Fruit fly (Drosophila melanogaster) whole organism, embryonic: ENCODE results near the gene Gr97a.

Source experiments
- Adf1 ChIP-seq: fragments of 200-800 bp; sonication (Bioruptor generic); IDR thresholded peaks from 2 replicates; pipeline ENCODE4 v1.3.6; 2022; ENCODE audit warnings: missing biosample characterization, missing genetic modification characterization
- CG11695 ChIP-seq: fragments of 200-800 bp; sonication (Bioruptor generic); IDR thresholded peaks from 3 replicates; pipeline ENCODE4 v1.3.6; 2022; ENCODE audit warnings: missing biosample characterization, missing genetic modification characterization
- CG12942 ChIP-seq: fragments of 200-800 bp; sonication (Bioruptor generic); optimal IDR thresholded peaks from 3 replicates; lab custom pipeline; 2016; ENCODE audit warnings: missing biosample characterization, missing genetic modification characterization
- CG13624 ChIP-seq: fragments of 200-800 bp; sonication (Bioruptor generic); optimal IDR thresholded peaks from 2 replicates; lab custom pipeline; 2016; ENCODE audit warnings: missing biosample characterization, missing genetic modification characterization
- CG14441 ChIP-seq: fragments of 200-800 bp; sonication (Bioruptor generic); IDR thresholded peaks from 2 replicates; pipeline ENCODE4 v1.3.6; 2022; ENCODE audit warnings: missing biosample characterization, missing genetic modification characterization
- CG15269 ChIP-seq: fragments of 200-800 bp; sonication (Bioruptor generic); optimal IDR thresholded peaks from 2 replicates; lab custom pipeline; 2018; ENCODE audit warnings: missing biosample characterization, mild to moderate bottlenecking, missing genetic modification characterization, moderate library complexity
- CG17802 ChIP-seq: fragments of 200-800 bp; sonication (Bioruptor generic); optimal IDR thresholded peaks from 2 replicates; lab custom pipeline; 2018; ENCODE audit warnings: missing biosample characterization, mild to moderate bottlenecking, missing genetic modification characterization, moderate library complexity
- CG18599 ChIP-seq: fragments of 200-800 bp; sonication (Bioruptor generic); optimal IDR thresholded peaks from 3 replicates; lab custom pipeline; 2017; ENCODE audit warnings: missing biosample characterization, missing genetic modification characterization, mild to moderate bottlenecking, moderate library complexity, missing genetic modification reagents
- CG2120 ChIP-seq: fragments of 200-800 bp; sonication (Bioruptor generic); optimal IDR thresholded peaks from 3 replicates; lab custom pipeline; 2016; ENCODE audit warnings: missing biosample characterization, missing genetic modification characterization
- CG2678 ChIP-seq: fragments of 200-800 bp; sonication (Bioruptor generic); optimal IDR thresholded peaks from 3 replicates; lab custom pipeline; 2019; ENCODE audit warnings: missing biosample characterization, mild to moderate bottlenecking, missing genetic modification characterization, moderate library complexity
- CG31224 ChIP-seq: fragments of 200-800 bp; sonication (Bioruptor generic); IDR thresholded peaks from 2 replicates; pipeline ENCODE4 v1.3.6; 2022; ENCODE audit warnings: missing biosample characterization, missing genetic modification characterization
- CG3163 ChIP-seq: fragments of 200-800 bp; sonication (Bioruptor generic); optimal IDR thresholded peaks from 3 replicates; lab custom pipeline; 2016; ENCODE audit warnings: missing biosample characterization, missing genetic modification characterization
- D19A ChIP-seq: fragments of 200-800 bp; optimal IDR thresholded peaks from 3 replicates; lab custom pipeline; 2019; ENCODE audit warnings: missing biosample characterization, mild to moderate bottlenecking, missing genetic modification characterization, moderate library complexity
- E2f1 ChIP-seq: fragments of 200-800 bp; sonication (Bioruptor generic); IDR thresholded peaks from 2 replicates; pipeline ENCODE4 v1.3.6; 2022; ENCODE audit warnings: missing biosample characterization, missing genetic modification characterization
- Fer3 ChIP-seq: fragments of 200-800 bp; sonication (Bioruptor generic); optimal IDR thresholded peaks from 2 replicates; lab custom pipeline; 2018; ENCODE audit warnings: missing biosample characterization, mild to moderate bottlenecking, missing genetic modification characterization, moderate library complexity
- Hr39 ChIP-seq: fragments of >200 bp; optimal IDR thresholded peaks from 2 replicates; lab custom pipeline; 2017
- Med ChIP-seq: fragments of 200-800 bp; sonication (Bioruptor generic); peaks from one replicate; lab custom pipeline; 2016; ENCODE audit warnings: missing biosample characterization, missing genetic modification characterization, mild to moderate bottlenecking, inconsistent platforms, moderate library complexity
- Meics ChIP-seq: fragments of 200-800 bp; sonication (Bioruptor generic); optimal IDR thresholded peaks from 2 replicates; lab custom pipeline; 2017; ENCODE audit warnings: missing biosample characterization, mild to moderate bottlenecking, missing genetic modification characterization
- Mrtf ChIP-seq: fragments of 200-800 bp; sonication (Bioruptor generic); IDR thresholded peaks from 3 replicates; pipeline ENCODE4 v1.3.6; 2022; ENCODE audit warnings: missing biosample characterization, missing genetic modification characterization
- Pdp1 ChIP-seq, 2 experiments: fragments of 200-800 bp; sonication (Bioruptor generic); optimal IDR thresholded peaks; 3 replicates each; lab custom pipeline; 2016; ENCODE audit warnings: missing biosample characterization in 2 of 2, missing genetic modification characterization in 2 of 2, mild to moderate bottlenecking in 1 of 2, moderate library complexity in 1 of 2
- Ptx1 ChIP-seq: fragments of 200-800 bp; sonication (Bioruptor generic); IDR thresholded peaks from 2 replicates; pipeline ENCODE4 v1.3.6; 2022; ENCODE audit warnings: missing biosample characterization, missing genetic modification characterization
- Ravus ChIP-seq: fragments of 200-800 bp; sonication (Bioruptor generic); IDR thresholded peaks from 2 replicates; pipeline ENCODE4 v1.3.6; 2022; ENCODE audit warnings: missing biosample characterization, missing genetic modification characterization
- Taf1 ChIP-seq: fragments of 200-800 bp; sonication (Bioruptor generic); IDR thresholded peaks from 2 replicates; pipeline ENCODE4 v1.3.6; 2022; ENCODE audit warnings: missing biosample characterization, missing genetic modification characterization
- YL-1 ChIP-seq: fragments of 200-800 bp; sonication (Bioruptor generic); optimal IDR thresholded peaks from 3 replicates; lab custom pipeline; 2017; ENCODE audit warnings: missing biosample characterization, mild to moderate bottlenecking, missing genetic modification characterization
- chif ChIP-seq, 2 experiments: fragments of 200-800 bp; sonication (Bioruptor generic); optimal IDR thresholded peaks; 3 replicates each; lab custom pipeline; 2016; ENCODE audit warnings: missing biosample characterization in 2 of 2, missing genetic modification characterization in 2 of 2
- crc ChIP-seq: fragments of 200-800 bp; sonication (Bioruptor generic); optimal IDR thresholded peaks from 2 replicates; lab custom pipeline; 2016; ENCODE audit warnings: missing biosample characterization, missing genetic modification characterization
- dysf ChIP-seq: fragments of 200-800 bp; sonication (Bioruptor generic); IDR thresholded peaks from 3 replicates; pipeline ENCODE4 v1.3.6; 2022; ENCODE audit warnings: missing biosample characterization, missing genetic modification characterization
- emc ChIP-seq: fragments of 200-800 bp; sonication (Bioruptor generic); optimal IDR thresholded peaks from 2 replicates; lab custom pipeline; 2016; ENCODE audit warnings: missing biosample characterization, missing genetic modification characterization
- lab ChIP-seq: fragments of 200-800 bp; sonication (Bioruptor generic); optimal IDR thresholded peaks from 3 replicates; lab custom pipeline; 2017; ENCODE audit warnings: missing biosample characterization, missing genetic modification characterization, mild to moderate bottlenecking, moderate library complexity, missing genetic modification reagents
- lov ChIP-seq, 2 experiments: fragments of 200-800 bp in 1 of 2; fragments of >200 bp in 1 of 2; sonication (Bioruptor generic) in 1 of 2; IDR thresholded peaks in 1 of 2; optimal IDR thresholded peaks in 1 of 2; 2 replicates in 1 of 2; 3 replicates in 1 of 2; pipeline versions ENCODE4 v1.3.6 to Lab custom; 2017 to 2022; ENCODE audit warnings: missing biosample characterization in 1 of 2, missing genetic modification characterization in 1 of 2
- row ChIP-seq: fragments of 200-800 bp; sonication (Bioruptor generic); IDR thresholded peaks from 3 replicates; pipeline ENCODE4 v1.3.6; 2022; ENCODE audit warnings: missing biosample characterization, missing genetic modification characterization
- sens-2 ChIP-seq: fragments of 200-800 bp; sonication (Bioruptor generic); IDR thresholded peaks from 2 replicates; pipeline ENCODE4 v1.3.6; 2022; ENCODE audit warnings: missing biosample characterization, missing genetic modification characterization
- wek ChIP-seq: fragments of 200-800 bp; sonication (Bioruptor generic); optimal IDR thresholded peaks from 3 replicates; lab custom pipeline; 2018; ENCODE audit warnings: missing biosample characterization, mild to moderate bottlenecking, missing genetic modification characterization, moderate library complexity
- z ChIP-seq: fragments of 200-800 bp; sonication (Bioruptor generic); IDR thresholded peaks from 3 replicates; pipeline ENCODE4 v1.3.6; 2022; ENCODE audit warnings: missing biosample characterization, missing genetic modification characterization

Gene Gr97a

dm6 chr3R:26980282-26980691, 14.0 kb upstream of the Gr97a start (continued):
- 0 out of 2 replicates have a peak, but pooled peaks have one; percentile 17 for TF ChIP-seq Taf1 (GFP tag; lab: Robert Waterston, UW)

dm6 chr3R:26978241-26978640, 12.0 kb upstream of the Gr97a start, which contains the start of the genes CG14253 and CG46313:
CG14253 (plus strand) TSS chr3R:26978541.
CG46313 (plus strand) TSS chr3R:26978541.
- TF ChIP-seq wek (GFP tag; lab: Kevin White, UChicago): peak; percentile 36
- TF ChIP-seq lov (optimal IDR thresholded peaks at IDR 0.05; lab: Kevin White, UChicago): no peak
- TF ChIP-seq lov (GFP tag; IDR thresholded peaks at IDR 0.05; lab: Robert Waterston, UW): no peak
- TF ChIP-seq Mrtf: no peak
- peak; percentile 26; the same call in 1 of the 3 replicates for TF ChIP-seq row
- peak; percentile 6 for TF ChIP-seq crc (GFP tag; lab: Kevin White, UChicago)
- TF ChIP-seq Pdp1 (GFP tag; optimal IDR thresholded peaks at IDR 0.05; lab: Kevin White, UChicago): peak in 1 of 2 experiments; percentile 53
- peak; percentile 29 for TF ChIP-seq lab
- TF ChIP-seq Meics (GFP tag; lab: Kevin White, UChicago): peak; percentile 5
- TF ChIP-seq Med (GFP tag; lab: Kevin White, UChicago): peak; percentile 30
- TF ChIP-seq Adf1 (GFP tag; lab: Robert Waterston, UW): peak; percentile 11; the same call in 1 of the 2 replicates
- peak; percentile 3 for TF ChIP-seq CG18599 (GFP tag; lab: Kevin White, UChicago)
- TF ChIP-seq CG3163: no peak
- TF ChIP-seq dysf (GFP tag; lab: Robert Waterston, UW): 0 out of 3 replicates have a peak, but pooled peaks have one; percentile 5

- TF ChIP-seq lab (peak; percentile 30), row (peak; percentile 69; the same call in 2 of the 3 replicates), emc (GFP tag; lab: Kevin White, UChicago) (no peak), Hr39 (no peak), CG2120 (GFP tag; lab: Kevin White, UChicago) (peak; percentile 12), Fer3 (tag; lab: Kevin White, UChicago) (peak; percentile 1), Ravus (GFP tag; lab: Robert Waterston, UW) (no peak), sens-2 (GFP tag; lab: Robert Waterston, UW) (no peak), CG13624 (GFP tag; lab: Kevin White, UChicago) (peak; percentile 3), CG12942 (no peak), CG11695 (GFP tag; lab: Robert Waterston, UW) (0 out of 3 replicates have a peak, but pooled peaks have one; percentile 38), CG17802 (tag; lab: Kevin White, UChicago) (no peak), lov (optimal IDR thresholded peaks at IDR 0.05; lab: Kevin White, UChicago) (no peak), lov (GFP tag; IDR thresholded peaks at IDR 0.05; lab: Robert Waterston, UW) (no peak), Ptx1 (GFP tag; lab: Robert Waterston, UW) (peak; percentile 21; the same call in 1 of the 2 replicates), CG2678 (tag; lab: Kevin White, UChicago) (peak; percentile 47), CG14441 (GFP tag; lab: Robert Waterston, UW) (0 out of 2 replicates have a peak, but pooled peaks have one; percentile 13), z (GFP tag; lab: Robert Waterston, UW) (no peak), E2f1 (0 out of 2 replicates have a peak, but pooled peaks have one; percentile 17), CG15269 (peak; percentile 31), chif (GFP tag; optimal IDR thresholded peaks at IDR 0.05; lab: Kevin White, UChicago) (no peak), CG31224 (GFP tag; lab: Robert Waterston, UW) (0 out of 2 replicates have a peak, but pooled peaks have one; percentile 5), wek (GFP tag; lab: Kevin White, UChicago) (no peak), Meics (GFP tag; lab: Kevin White, UChicago) (peak; percentile 37), YL-1 (no peak), D19A (peak; percentile 79)
- TF ChIP-seq, all 482 proteins: peak for 14
Observed at dm6 chr3R:26969743-26970142, 3.5 kb upstream of the Gr97a start.
